Fruit fly (Drosophila melanogaster): Measurements from ENCODE around the gene CG13001.

CG13001 gene

dm6 chrX:16909297-16909696, 33.4 kb downstream of the CG13001 start:
- TF ChIP-seq CG12768 (GFP tag; optimal IDR thresholded peaks at IDR 0.05), result no peak
- no peak for TF ChIP-seq CG33017 (tag; optimal IDR thresholded peaks at IDR 0.05)
- no peak for TF ChIP-seq cnc (optimal IDR thresholded peaks at IDR 0.05)

DNA sequence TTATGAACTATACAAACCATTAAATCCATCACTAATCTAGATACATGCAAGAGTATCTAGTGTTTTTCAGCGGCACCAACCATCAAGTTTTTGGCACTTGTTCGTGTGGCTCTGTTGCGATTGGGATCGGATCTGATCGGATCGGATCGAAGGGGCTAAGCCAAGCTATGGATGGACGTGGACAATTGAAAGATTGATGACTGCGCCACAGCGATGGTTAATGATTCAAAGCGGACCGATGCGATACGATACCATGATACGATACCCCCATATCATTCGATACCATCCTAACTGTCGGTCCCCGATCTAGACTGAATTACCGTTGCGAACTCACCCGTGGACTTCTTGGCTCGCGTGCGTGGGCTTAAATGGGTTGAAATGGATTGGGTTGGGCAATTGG, 35.0 kb downstream of the CG13001 start:
- TF ChIP-seq bab1 (GFP tag; optimal IDR thresholded peaks at IDR 0.05) (no peak), Clk (GFP tag; optimal IDR thresholded peaks at IDR 0.05) (no peak)

dm6 chrX:16907009-16907408, 35.7 kb downstream of the CG13001 start:
- TF ChIP-seq CG14711 (tag; optimal IDR thresholded peaks at IDR 0.05), result no peak

DNA sequence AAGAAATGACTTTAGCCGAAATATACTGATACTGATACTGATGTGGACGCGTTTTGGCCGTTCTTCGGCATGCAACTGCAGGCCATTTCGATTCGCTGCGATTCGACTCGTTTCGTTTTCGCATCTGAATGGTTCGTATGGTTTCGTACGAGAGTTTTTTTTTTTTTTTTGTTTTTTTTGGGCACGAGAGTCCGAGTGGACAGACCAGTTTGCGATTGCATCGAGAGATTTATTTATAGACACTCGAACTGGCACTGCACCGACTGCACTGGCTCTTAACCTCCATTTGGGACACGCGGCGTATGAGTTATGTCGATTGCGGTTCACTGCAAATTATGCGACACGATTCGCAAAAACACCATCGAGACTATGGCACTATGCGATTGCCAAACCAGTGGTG, 36.6 kb downstream of the CG13001 start:
- TF ChIP-seq bab1 (GFP tag; optimal IDR thresholded peaks at IDR 0.05), result no peak
- TF ChIP-seq Clk (GFP tag; optimal IDR thresholded peaks at IDR 0.05), result no peak
- TF ChIP-seq tj (GFP tag; optimal IDR thresholded peaks at IDR 0.05), result no peak
- no peak for TF ChIP-seq Crg-1 (GFP tag; optimal IDR thresholded peaks at IDR 0.05)
- no peak for TF ChIP-seq toe (GFP tag; optimal IDR thresholded peaks at IDR 0.05)
- TF ChIP-seq Mnt (GFP tag; optimal IDR thresholded peaks at IDR 0.05), result no peak
- TF ChIP-seq cnc (optimal IDR thresholded peaks at IDR 0.05), result no peak
- TF ChIP-seq kay (GFP tag; ENCODE audit: borderline replicate concordance), result no peak
- no peak for TF ChIP-seq cic (GFP tag; optimal IDR thresholded peaks at IDR 0.05)
- TF ChIP-seq CG7045 (GFP tag; optimal IDR thresholded peaks at IDR 0.05), result no peak
- no peak for TF ChIP-seq Hr96 (GFP tag; optimal IDR thresholded peaks at IDR 0.05)
- no peak for TF ChIP-seq CG14711 (tag; optimal IDR thresholded peaks at IDR 0.05)
- no peak for TF ChIP-seq CG5204 (GFP tag; optimal IDR thresholded peaks at IDR 0.05)
- no peak for TF ChIP-seq CG1620 (GFP tag; optimal IDR thresholded peaks at IDR 0.05)
- no peak for TF ChIP-seq CG7101 (tag; optimal IDR thresholded peaks at IDR 0.05)
- TF ChIP-seq CG33017 (tag; optimal IDR thresholded peaks at IDR 0.05), result no peak
- TF ChIP-seq pad (GFP tag; optimal IDR thresholded peaks at IDR 0.05), result no peak

DNA sequence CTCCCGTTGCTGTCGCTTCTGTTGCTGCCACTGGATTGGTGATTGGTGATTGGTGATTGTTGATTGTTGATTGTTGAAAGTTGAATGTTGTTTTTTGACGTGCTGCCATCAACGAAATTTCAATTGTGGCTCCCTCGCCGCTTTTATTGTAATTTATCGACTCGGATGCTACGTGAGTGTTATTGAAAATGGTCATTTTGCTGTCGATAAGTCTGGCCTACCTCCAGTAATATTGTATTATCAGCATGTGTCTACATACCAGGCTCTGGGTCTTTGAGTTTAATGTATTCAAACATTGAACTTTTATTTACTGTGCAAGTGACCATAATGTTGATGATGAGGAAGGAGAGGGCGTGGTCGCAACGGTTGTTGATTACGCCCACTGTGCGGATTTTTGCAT, 40.2 kb downstream of the CG13001 start:
- TF ChIP-seq cnc (optimal IDR thresholded peaks at IDR 0.05) (no peak), CG7101 (tag; optimal IDR thresholded peaks at IDR 0.05) (no peak), CG7045 (GFP tag; optimal IDR thresholded peaks at IDR 0.05) (no peak), kay (GFP tag; ENCODE audit: borderline replicate concordance) (no peak), CG14711 (tag; optimal IDR thresholded peaks at IDR 0.05) (no peak)

dm6 chrX:16900283-16900682, 42.4 kb downstream of the CG13001 start:
- no peak for TF ChIP-seq Mnt (GFP tag; optimal IDR thresholded peaks at IDR 0.05)

- no peak for TF ChIP-seq CG33017 (tag; optimal IDR thresholded peaks at IDR 0.05)
- no peak for TF ChIP-seq cic (GFP tag; optimal IDR thresholded peaks at IDR 0.05)
- TF ChIP-seq toe (GFP tag; optimal IDR thresholded peaks at IDR 0.05), result no peak
- TF ChIP-seq CG12768 (GFP tag; optimal IDR thresholded peaks at IDR 0.05), result no peak
- TF ChIP-seq bab1 (GFP tag; optimal IDR thresholded peaks at IDR 0.05), result no peak
These were observed 45.6 kb downstream of the CG13001 start, which contains the start of gene CG33252 for dm6 chrX:16897087-16897486. Gene CG33252, minus strand, starts transcription at chrX:16897187.

dm6 chrX:16893034-16893433, 49.6 kb downstream of the CG13001 start:
- no peak for TF ChIP-seq cnc (optimal IDR thresholded peaks at IDR 0.05)
- TF ChIP-seq kay (GFP tag; ENCODE audit: borderline replicate concordance), result peak; percentile 39
- TF ChIP-seq Hr96 (GFP tag; optimal IDR thresholded peaks at IDR 0.05), result peak; percentile 30
- peak; percentile 49 for TF ChIP-seq pad (GFP tag; optimal IDR thresholded peaks at IDR 0.05)
- TF ChIP-seq CG7045 (GFP tag; optimal IDR thresholded peaks at IDR 0.05), result peak; percentile 6
- TF ChIP-seq ovo (GFP tag; optimal IDR thresholded peaks at IDR 0.05), result peak; percentile 68
- TF ChIP-seq toe (GFP tag; optimal IDR thresholded peaks at IDR 0.05), result no peak
- peak; percentile 38 for TF ChIP-seq Mnt (GFP tag; optimal IDR thresholded peaks at IDR 0.05)
- peak; percentile 51 for TF ChIP-seq CG7101 (tag; optimal IDR thresholded peaks at IDR 0.05)
- TF ChIP-seq CG14711 (tag; optimal IDR thresholded peaks at IDR 0.05), result peak; percentile 23
- TF ChIP-seq bab1 (GFP tag; optimal IDR thresholded peaks at IDR 0.05), result no peak
- no peak for TF ChIP-seq Clk (GFP tag; optimal IDR thresholded peaks at IDR 0.05)
- TF ChIP-seq cic (GFP tag; optimal IDR thresholded peaks at IDR 0.05), result peak; percentile 64
- peak; percentile 0 for TF ChIP-seq CG33017 (tag; optimal IDR thresholded peaks at IDR 0.05)
- TF ChIP-seq CG11617 (GFP tag; optimal IDR thresholded peaks at IDR 0.05), result peak; percentile 39
- TF ChIP-seq CG5204 (GFP tag; optimal IDR thresholded peaks at IDR 0.05), result no peak
- TF ChIP-seq CG12768 (GFP tag; optimal IDR thresholded peaks at IDR 0.05), result peak; percentile 32
- no peak for TF ChIP-seq tj (GFP tag; optimal IDR thresholded peaks at IDR 0.05)
- peak; percentile 32 for TF ChIP-seq Crg-1 (GFP tag; optimal IDR thresholded peaks at IDR 0.05)
- peak; percentile 36 for TF ChIP-seq CG1620 (GFP tag; optimal IDR thresholded peaks at IDR 0.05)

Data from whole organism, adult.